Fruit fly (Drosophila melanogaster) whole organism: ENCODE results near the gene CG13965.

ENCODE experiments used
- CG8478 ChIP-seq: fragments of >200 bp; optimal IDR thresholded peaks from 2 replicates; lab custom pipeline; 2018; ENCODE audit warnings: inconsistent platforms
- Dll ChIP-seq: fragments of >200 bp; optimal IDR thresholded peaks from 2 replicates; lab custom pipeline; 2017
- EcR ChIP-seq, 2 experiments: fragments of >200 bp; optimal IDR thresholded peaks; 2 replicates each; lab custom pipeline; 2017; ENCODE audit warnings: missing biosample characterization in 2 of 2, missing genetic modification characterization in 2 of 2, missing genetic modification reagents in 2 of 2
- pan ChIP-seq: fragments of >200 bp; optimal IDR thresholded peaks from 2 replicates; lab custom pipeline; 2017
- psq ChIP-seq: fragments of >200 bp; optimal IDR thresholded peaks from 2 replicates; lab custom pipeline; 2017
- usp ChIP-seq: fragments of >200 bp; optimal IDR thresholded peaks from 2 replicates; lab custom pipeline; 2017; ENCODE audit warnings: missing biosample characterization, missing genetic modification characterization, mixed read lengths

The CG13965 gene

DNA sequence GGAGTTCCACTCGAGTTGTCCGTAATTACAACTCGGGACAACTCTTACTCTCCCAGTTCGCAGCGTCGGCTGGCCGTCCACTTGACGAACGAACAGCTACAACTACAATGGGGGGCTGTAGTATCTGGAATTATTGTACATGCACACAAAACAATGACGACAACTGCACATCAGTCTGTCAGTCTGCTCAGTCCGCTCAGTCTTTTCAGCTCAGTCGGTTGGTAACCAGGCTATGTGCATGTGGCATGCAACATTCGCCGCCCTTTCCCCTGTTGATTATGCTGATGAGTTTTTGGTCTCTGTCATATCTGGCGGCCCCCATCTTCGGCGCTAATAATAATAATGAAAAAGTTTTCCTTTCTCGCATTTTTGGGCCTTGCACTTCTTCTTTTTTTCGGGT, 22.1 kb downstream of the CG13965 start:
- TF ChIP-seq CG8478 (no peak), Dll (no peak), EcR (GFP tag; optimal IDR thresholded peaks at IDR 0.05; lab: Kevin White, UChicago) (no peak), psq (lab: Kevin White, UChicago) (no peak), usp (GFP tag; lab: Kevin White, UChicago) (no peak), pan (lab: Kevin White, UChicago) (no peak)

DNA sequence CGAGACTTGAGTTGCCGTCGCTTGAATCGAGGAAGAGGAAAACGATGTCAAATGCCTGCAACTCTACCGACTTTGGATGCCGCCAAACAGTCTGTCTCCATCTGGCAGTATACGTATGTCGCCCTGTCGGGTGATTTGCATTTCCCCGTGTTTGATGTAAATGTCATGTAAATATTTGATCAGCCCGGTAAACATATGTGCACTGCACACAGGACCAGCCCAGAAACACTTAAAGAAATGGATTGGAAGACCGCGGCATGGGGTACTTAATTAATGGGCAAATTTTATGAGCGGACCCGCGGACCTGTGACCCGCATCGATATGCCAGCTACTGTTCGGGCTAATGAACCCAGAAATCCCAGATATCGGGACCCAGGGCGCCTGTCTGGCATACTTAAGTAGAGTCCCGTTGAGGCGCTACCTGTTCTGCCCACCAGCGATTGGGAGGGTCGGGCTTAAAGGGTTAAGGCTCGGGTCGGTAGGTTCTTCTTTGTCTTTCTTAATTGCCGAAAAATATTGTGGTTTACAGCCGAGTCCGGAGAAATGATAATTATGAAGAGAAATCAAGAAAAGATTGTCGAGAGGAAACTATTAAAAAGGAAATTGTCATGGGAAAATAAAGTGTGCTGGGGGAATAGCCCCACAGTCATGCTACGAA, 24.2 kb downstream of the CG13965 start:
- TF ChIP-seq CG8478 = no peak

DNA sequence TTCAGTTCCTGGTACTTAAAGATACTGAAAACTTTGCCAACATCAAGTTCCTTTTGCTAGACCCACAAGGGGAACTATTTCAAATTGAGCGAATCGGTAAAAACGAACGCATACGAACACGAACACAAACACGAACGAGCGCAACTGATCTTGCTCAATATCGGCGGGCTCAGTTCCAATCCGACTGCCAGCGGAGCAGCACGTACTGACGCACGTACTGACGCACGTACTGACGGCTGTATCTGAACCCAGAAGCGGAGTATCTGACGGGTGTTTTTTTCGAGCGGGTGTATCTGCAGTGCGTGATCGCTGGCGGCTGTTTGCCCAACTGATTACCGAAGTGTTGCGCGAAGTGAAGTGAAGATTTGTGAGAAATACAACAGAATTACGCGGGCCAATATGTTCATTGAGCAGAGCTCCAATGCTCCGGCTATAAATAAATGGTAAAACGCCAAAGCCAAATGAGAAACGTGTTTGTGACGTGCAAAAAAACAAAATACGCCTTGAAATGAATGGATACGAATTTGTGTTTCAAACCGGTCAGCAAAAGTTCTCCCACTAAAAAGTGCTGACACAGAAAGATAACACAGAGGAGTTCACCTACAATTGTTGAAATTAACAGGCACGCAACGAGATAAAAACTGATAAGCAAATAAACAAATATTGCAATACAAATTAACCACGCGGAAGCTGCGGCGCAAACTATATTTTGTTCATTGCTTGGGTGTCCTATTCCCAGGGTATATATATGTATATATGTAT, 26.9 kb downstream of the CG13965 start:
- TF ChIP-seq psq (lab: Kevin White, UChicago) (no peak), usp (GFP tag; lab: Kevin White, UChicago) (no peak), EcR (GFP tag; optimal IDR thresholded peaks at IDR 0.05; lab: Kevin White, UChicago) (no peak), CG8478 (no peak), Dll (no peak), pan (lab: Kevin White, UChicago) (no peak)

DNA sequence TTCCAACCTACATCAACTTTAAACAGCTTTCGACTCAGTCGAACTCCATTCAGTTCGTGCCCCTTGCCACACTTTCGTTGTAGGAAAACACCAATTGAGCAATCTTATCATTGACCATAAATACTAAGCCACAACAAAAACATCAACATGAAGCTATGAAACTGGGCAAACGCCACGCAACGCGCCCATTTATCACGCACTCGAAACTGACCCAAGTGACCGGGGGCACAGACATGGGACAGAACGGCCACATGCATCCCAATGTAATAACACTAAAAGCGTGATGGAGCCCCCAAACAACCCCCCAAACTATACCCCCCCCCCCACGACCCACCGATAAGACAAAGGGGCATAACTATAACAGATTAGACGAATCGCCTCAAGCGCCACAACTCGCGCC, 29.6 kb downstream of the CG13965 start:
- no peak for TF ChIP-seq Dll
- TF ChIP-seq usp (GFP tag; lab: Kevin White, UChicago) = no peak
- TF ChIP-seq psq (lab: Kevin White, UChicago) = no peak
- TF ChIP-seq CG8478 = no peak
- no peak for TF ChIP-seq pan (lab: Kevin White, UChicago)
- TF ChIP-seq EcR (GFP tag; optimal IDR thresholded peaks at IDR 0.05; lab: Kevin White, UChicago) = no peak

DNA sequence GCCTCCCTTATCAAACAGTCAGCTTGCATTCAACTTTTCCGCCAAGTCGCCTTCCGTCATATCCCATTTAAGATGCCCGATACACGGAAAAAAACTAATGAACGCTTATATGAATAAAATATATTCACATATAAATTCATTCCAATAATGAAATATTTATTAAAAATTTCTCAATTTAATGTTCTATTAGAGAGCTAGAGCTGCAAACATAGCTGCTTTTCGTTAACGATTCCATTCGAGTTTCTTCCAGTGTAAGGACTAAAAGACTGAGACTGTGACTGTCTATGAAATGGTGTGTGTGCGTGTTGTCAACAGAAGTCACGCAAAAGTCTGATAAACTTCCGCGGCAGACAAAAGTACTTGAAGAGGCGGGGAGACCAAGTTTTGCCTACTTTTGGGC, 32.0 kb downstream of the CG13965 start:
- no peak for TF ChIP-seq pan (lab: Kevin White, UChicago)
- no peak for TF ChIP-seq Dll
- TF ChIP-seq psq (lab: Kevin White, UChicago) = no peak
- TF ChIP-seq usp (GFP tag; lab: Kevin White, UChicago) = no peak
- TF ChIP-seq EcR (GFP tag; optimal IDR thresholded peaks at IDR 0.05; lab: Kevin White, UChicago) = no peak
- TF ChIP-seq CG8478 = no peak

DNA sequence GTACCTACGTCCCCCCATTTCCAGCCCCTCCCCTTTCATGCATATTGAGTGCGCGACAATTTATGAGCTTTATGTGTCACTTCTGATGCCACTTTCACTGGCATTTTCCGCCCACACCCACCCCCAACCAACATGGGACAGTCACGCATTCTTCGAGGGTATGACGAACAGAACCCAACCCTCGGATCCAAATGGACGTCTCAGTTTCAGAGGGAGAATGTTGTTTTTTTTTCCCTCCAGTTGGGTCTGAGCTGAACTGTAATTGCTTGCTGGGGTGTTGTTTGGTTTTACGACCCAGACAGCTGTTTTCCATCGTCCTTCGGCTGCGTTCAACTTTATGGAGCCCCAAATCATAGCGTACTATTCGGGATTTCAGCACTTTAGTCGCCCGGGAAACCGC, 38.4 kb downstream of the CG13965 start:
- no peak for TF ChIP-seq EcR (GFP tag; optimal IDR thresholded peaks at IDR 0.05; lab: Kevin White, UChicago)
- no peak for TF ChIP-seq psq (lab: Kevin White, UChicago)
- TF ChIP-seq Dll = no peak
- TF ChIP-seq CG8478 = no peak
- no peak for TF ChIP-seq usp (GFP tag; lab: Kevin White, UChicago)
- no peak for TF ChIP-seq pan (lab: Kevin White, UChicago)

DNA sequence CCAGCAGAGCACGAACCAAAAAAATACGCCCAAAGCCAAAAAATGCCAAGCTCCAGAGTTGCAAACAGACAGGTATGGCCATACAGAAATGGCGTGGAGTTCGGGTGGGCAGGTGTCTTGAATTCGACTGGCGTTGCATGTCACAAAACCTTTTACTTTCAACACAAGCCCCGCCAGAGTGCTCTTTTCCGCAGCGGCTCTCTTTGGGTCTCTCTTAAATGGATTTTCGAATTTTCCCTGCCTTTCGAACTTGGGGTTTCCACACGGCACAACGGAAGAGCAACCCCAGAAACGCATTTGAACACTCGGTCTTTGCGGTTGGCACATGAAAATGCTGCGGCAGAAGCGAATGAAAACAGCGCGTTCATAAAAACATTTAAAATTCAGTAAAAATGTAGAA, 44.3 kb downstream of the CG13965 start:
- TF ChIP-seq EcR (GFP tag; optimal IDR thresholded peaks at IDR 0.05; lab: Kevin White, UChicago) = no peak
- TF ChIP-seq CG8478 = no peak
- no peak for TF ChIP-seq psq (lab: Kevin White, UChicago)
- TF ChIP-seq pan (lab: Kevin White, UChicago) = no peak

DNA sequence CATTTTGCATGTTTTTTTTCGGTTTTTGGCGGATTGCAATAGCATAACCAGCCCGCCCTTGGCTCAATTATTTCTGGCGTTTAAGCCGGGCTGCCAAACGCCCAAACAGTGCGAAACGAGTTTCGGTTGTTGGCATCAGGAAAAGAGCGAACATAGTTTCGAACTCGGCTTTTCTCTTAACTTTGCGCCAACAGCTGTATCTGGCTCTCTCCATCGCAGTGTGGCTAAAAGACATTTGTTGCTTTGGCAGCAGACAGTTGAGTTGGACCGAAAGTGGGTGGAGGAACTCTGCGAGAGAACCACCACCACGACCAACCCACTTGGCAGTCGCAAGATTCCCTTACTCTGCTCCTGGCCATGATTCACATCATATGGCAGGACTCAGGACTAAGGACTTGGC, 45.2 kb downstream of the CG13965 start:
- TF ChIP-seq psq (lab: Kevin White, UChicago) (no peak), pan (lab: Kevin White, UChicago) (no peak), usp (GFP tag; lab: Kevin White, UChicago) (no peak), Dll (no peak), EcR (GFP tag; optimal IDR thresholded peaks at IDR 0.05; lab: Kevin White, UChicago) (no peak), CG8478 (no peak)

DNA sequence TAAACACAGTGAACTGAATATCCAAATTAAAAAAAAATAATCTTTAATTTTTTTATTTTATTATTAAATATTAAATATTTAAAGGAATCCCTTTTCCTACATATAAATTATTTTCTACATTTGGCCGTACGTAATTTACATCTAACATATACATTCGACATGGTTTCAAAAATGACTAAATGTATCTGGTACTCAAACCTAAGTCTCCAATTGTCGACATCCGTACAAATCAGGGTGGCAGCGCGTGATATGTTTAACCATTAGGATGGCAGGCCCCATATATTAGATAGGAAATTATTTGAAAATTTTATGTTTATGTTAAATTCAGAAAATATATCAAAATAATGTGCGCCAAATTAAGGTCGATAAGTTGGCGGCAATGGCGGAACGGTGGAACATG, 47.0 kb downstream of the CG13965 start:
- TF ChIP-seq pan (lab: Kevin White, UChicago) (no peak), EcR (GFP tag; optimal IDR thresholded peaks at IDR 0.05; lab: Kevin White, UChicago) (no peak), CG8478 (no peak), psq (lab: Kevin White, UChicago) (no peak), usp (GFP tag; lab: Kevin White, UChicago) (no peak), Dll (no peak)

DNA sequence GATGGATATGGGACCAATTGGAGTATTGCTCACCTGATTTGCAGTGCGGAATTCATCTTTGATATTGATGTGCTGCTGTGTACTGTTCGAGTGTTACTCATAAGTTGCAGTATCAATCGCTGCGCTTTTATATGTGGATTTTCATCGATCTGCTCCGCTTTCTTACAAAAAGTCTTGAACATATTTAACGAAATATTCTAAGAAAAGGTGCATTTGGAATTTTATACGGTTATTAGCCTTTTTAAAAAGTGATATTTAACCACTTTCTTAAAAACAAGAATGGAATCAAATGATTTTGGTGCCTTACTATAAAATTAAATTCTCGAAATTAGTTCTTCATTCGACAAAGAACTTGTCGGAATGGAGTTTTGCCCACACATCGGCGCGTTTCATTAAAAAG, 48.7 kb downstream of the CG13965 start, which contains the start of gene TotE:
Gene TotE, minus strand, starts transcription at position 101 of the 400 bp plus-strand sequence.
- TF ChIP-seq Dll = no peak
- no peak for TF ChIP-seq psq (lab: Kevin White, UChicago)
- TF ChIP-seq EcR (GFP tag; optimal IDR thresholded peaks at IDR 0.05; lab: Kevin White, UChicago) = no peak
- no peak for TF ChIP-seq usp (GFP tag; lab: Kevin White, UChicago)
- no peak for TF ChIP-seq pan (lab: Kevin White, UChicago)
- no peak for TF ChIP-seq CG8478

DNA sequence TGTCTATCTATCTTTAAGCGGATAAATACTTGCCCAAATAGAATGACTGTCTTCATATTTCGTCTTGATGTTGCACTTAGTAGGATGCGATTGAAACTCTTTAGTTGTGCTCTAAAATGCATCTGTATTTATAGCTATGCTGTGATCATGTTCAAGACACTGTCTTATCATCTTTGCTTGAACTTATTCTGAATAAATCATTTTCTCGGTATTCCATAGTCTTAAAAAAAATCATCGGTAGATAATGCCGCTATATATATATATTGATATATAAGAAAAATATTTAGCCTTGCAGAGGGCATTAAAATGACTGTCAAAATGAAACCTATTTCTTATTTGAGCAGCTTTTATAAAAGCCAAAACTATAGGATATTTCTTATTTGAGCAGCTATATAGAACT, 49.9 kb downstream of the CG13965 start, which contains the start of gene TotF:
Gene TotF, minus strand, starts transcription at position 101 of the 400 bp plus-strand sequence.
- TF ChIP-seq psq (lab: Kevin White, UChicago) = no peak
- no peak for TF ChIP-seq usp (GFP tag; lab: Kevin White, UChicago)
- no peak for TF ChIP-seq pan (lab: Kevin White, UChicago)
- TF ChIP-seq CG8478 = no peak
- TF ChIP-seq EcR (GFP tag; optimal IDR thresholded peaks at IDR 0.05; lab: Kevin White, UChicago) = no peak
- no peak for TF ChIP-seq Dll
